Fruit fly (Drosophila melanogaster): ENCODE measurements around the gene Deaf1.

Gene Deaf1

DNA sequence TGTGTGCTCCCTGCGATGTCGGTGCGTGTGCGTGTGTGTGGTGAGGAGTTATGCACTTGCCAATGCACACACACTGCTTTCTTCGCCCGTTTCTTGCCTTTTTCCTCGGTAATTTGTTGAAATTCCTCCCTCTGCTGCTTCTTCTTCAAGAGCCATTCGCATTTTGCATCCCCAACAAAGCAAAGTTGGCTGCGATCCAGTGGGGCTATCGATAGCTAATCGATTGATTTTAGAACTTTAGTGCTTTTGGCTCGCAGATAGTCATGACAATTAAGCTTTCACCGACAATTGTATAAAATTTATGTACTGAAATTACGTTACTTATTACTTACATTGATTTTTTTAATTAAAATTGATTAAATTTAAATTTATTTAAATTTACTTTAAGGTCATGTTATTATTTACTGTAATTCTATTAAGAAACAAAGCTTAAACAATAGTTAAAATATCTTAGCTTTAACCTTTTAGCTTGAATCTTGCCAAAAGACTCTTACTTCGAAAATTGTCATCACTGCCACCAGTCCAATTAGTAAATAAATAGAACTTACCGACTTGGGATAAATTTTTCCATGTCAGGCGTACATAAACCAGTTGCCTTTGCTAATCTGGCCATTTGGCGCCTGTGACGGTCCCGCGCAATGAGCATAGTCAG lies 16.3 kb downstream of the Deaf1 start, which contains the start of the genes trc and CG32221 (continued):
- TF ChIP-seq CG13624 (GFP tag; optimal IDR thresholded peaks at IDR 0.05) (no peak), CG6254 (GFP tag; optimal IDR thresholded peaks at IDR 0.05) (peak; percentile 11), Six4 (GFP tag; optimal IDR thresholded peaks at IDR 0.05) (peak; percentile 27), sima (GFP tag; optimal IDR thresholded peaks at IDR 0.05) (no peak), Xrp1 (GFP tag; IDR thresholded peaks at IDR 0.05) (peak; percentile 10; the same call in 1 of the 2 replicates), slbo (GFP tag; IDR thresholded peaks at IDR 0.05) (peak; percentile 69), BEAF-32 (GFP tag; optimal IDR thresholded peaks at IDR 0.05) (peak; percentile 85), Fer1 (GFP tag; optimal IDR thresholded peaks at IDR 0.05) (peak; percentile 70), lab (GFP tag; optimal IDR thresholded peaks at IDR 0.05) (no peak), Ptx1 (GFP tag; IDR thresholded peaks at IDR 0.05) (peak; percentile 57), wek (GFP tag; optimal IDR thresholded peaks at IDR 0.05) (peak; percentile 39), chm (GFP tag; IDR thresholded peaks at IDR 0.05) (peak; percentile 67), CG7963 (GFP tag; IDR thresholded peaks at IDR 0.05; ENCODE audit: partially characterized antibody) (peak; percentile 63; the same call in 2 of the 3 replicates), CG11696 (GFP tag; IDR thresholded peaks at IDR 0.05) (no peak), Doc2 (GFP tag; IDR thresholded peaks at IDR 0.05) (no peak), dysf (GFP tag; IDR thresholded peaks at IDR 0.05) (peak; percentile 25; the same call in 1 of the 3 replicates), trem (tag; optimal IDR thresholded peaks at IDR 0.05) (peak; percentile 44), Sin3A (optimal IDR thresholded peaks at IDR 0.05) (peak; percentile 48), CG6689 (GFP tag; IDR thresholded peaks at IDR 0.05) (no peak), mirr (GFP tag; optimal IDR thresholded peaks at IDR 0.05) (peak; percentile 66), Ets65A (GFP tag) (peak; percentile 94), CG17912 (GFP tag; optimal IDR thresholded peaks at IDR 0.05) (peak; percentile 91), maf-S (GFP tag; optimal IDR thresholded peaks at IDR 0.05) (no peak), Gug (GFP tag; IDR thresholded peaks at IDR 0.05) (peak; percentile 53; the same call in 2 of the 4 replicates), CG2712 (tag; optimal IDR thresholded peaks at IDR 0.05) (no peak), CG10366 (GFP tag; IDR thresholded peaks at IDR 0.05) (peak; percentile 13; the same call in 1 of the 2 replicates), ERR (GFP tag; optimal IDR thresholded peaks at IDR 0.05) (no peak), crp (GFP tag; optimal IDR thresholded peaks at IDR 0.05) (peak in 1 of 2 experiments; percentile 19), pb (GFP tag; optimal IDR thresholded peaks at IDR 0.05) (no peak), CG33213 (GFP tag; optimal IDR thresholded peaks at IDR 0.05) (no peak), Sox102F (GFP tag; optimal IDR thresholded peaks at IDR 0.05) (no peak), ro (GFP tag; IDR thresholded peaks at IDR 0.05) (no peak), ssp (GFP tag; IDR thresholded peaks at IDR 0.05) (peak; percentile 19; the same call in 1 of the 2 replicates), CG15601 (tag; optimal IDR thresholded peaks at IDR 0.05) (no peak), trh (GFP tag; optimal IDR thresholded peaks at IDR 0.05) (peak; percentile 9)

DNA sequence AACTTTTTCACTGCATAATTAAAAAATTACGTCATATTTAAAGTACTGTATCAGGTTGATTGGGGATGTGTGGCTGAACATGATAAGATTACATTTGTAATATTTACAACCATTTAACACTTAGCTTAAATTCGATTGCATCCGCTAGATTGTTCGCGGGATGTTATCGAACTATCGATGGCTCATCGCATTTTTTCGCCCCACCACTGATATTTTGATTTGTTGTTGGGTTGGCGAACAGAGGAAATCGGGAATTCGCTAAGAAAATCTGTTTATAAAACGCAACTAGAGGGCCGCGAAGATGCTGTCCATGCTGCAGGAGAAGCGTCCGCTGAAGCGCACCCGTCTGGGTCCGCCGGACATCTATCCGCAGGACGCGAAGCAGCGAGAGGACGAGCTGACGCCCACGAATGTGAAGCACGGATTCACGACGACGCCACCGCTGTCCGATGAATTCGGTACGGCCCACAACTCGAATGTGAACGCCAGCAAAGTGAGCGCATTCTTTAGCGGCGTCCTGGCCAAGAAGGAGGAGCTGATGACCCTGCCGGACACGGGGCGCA lies 18.5 kb downstream of the Deaf1 start, which contains the start of gene kto:
Gene kto (plus strand): TSS at position 240 of the 563 bp plus-strand sequence.
- TF ChIP-seq CG6791 (GFP tag; IDR thresholded peaks at IDR 0.05; ENCODE audit: partially characterized antibody) = peak; percentile 91
- TF ChIP-seq CG6689 (GFP tag; IDR thresholded peaks at IDR 0.05) = no peak
- TF ChIP-seq zen2 (GFP tag; IDR thresholded peaks at IDR 0.05; ENCODE audit: partially characterized antibody) = peak; percentile 81
- TF ChIP-seq CG16813 (GFP tag; IDR thresholded peaks at IDR 0.05; ENCODE audit: partially characterized antibody) = peak; percentile 81
- no peak for TF ChIP-seq tup (GFP tag; optimal IDR thresholded peaks at IDR 0.05)
- TF ChIP-seq sens (GFP tag) = peak; percentile 84
- no peak for TF ChIP-seq Pdp1 (GFP tag; optimal IDR thresholded peaks at IDR 0.05)
- TF ChIP-seq CrebB (tag; optimal IDR thresholded peaks at IDR 0.05) = no peak
- TF ChIP-seq CG31441 (GFP tag; IDR thresholded peaks at IDR 0.05) = no peak
- no peak for TF ChIP-seq CG33557 (GFP tag; optimal IDR thresholded peaks at IDR 0.05)
- peak; percentile 91 for TF ChIP-seq Dll (GFP tag; IDR thresholded peaks at IDR 0.05; ENCODE audit: partially characterized antibody)
- peak; percentile 10 for TF ChIP-seq CG14710 (tag; optimal IDR thresholded peaks at IDR 0.05)
- TF ChIP-seq crp (GFP tag; optimal IDR thresholded peaks at IDR 0.05) = peak in 1 of 2 experiments; percentile 1
- TF ChIP-seq Nf-YA (GFP tag; IDR thresholded peaks at IDR 0.05) = no peak
- TF ChIP-seq CG4617 (GFP tag; optimal IDR thresholded peaks at IDR 0.05; ENCODE audit: borderline replicate concordance) = peak; percentile 56
- no peak for TF ChIP-seq Myb (GFP tag; optimal IDR thresholded peaks at IDR 0.05)
- no peak for TF ChIP-seq slp2 (GFP tag; optimal IDR thresholded peaks at IDR 0.05)

Measured in whole organism, embryonic.